Worm (Caenorhabditis elegans): ENCODE data around the gene Y41C4A.11.

DNA sequence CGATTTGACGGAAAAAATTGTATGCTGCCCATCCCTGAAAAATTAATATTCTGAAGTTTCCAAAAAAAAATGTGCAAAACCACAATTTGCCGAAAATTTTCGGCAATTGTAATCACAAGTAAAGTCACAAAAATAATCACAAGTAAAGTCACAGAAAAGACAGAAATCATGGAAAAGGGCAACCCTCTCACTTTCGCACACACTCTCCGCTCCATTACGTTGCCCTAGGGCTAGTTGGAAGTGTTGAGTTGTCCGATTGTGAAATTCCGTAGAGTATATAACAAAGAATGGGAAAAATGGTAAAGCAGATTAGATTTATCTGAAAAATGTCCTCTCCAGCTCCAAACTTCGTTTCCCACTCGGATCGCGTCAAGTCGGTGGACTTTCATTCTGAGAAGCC is 1.7 kb downstream of the Y41C4A.11 start, which contains the start of gene Y41C4A.32:
- TF ChIP-seq scrt-1 (GFP tag; IDR thresholded peaks at IDR 0.05) (no peak), F13C5.2 (tag; optimal IDR thresholded peaks at IDR 0.05) (no peak), ama-1 (optimal IDR thresholded peaks at IDR 0.05) (no peak), pes-1 (GFP tag; IDR thresholded peaks at IDR 0.05) (no peak), hmg-4 (GFP tag; optimal IDR thresholded peaks at IDR 0.05) (no peak), tbx-37 (GFP tag; conservative IDR thresholded peaks at IDR 0.05) (no peak), ets-7 (tag; optimal IDR thresholded peaks at IDR 0.05) (no peak), flt-1 (GFP tag; IDR thresholded peaks at IDR 0.05) (no peak), ceh-36 (tag; optimal IDR thresholded peaks at IDR 0.05) (no peak), aly-1 (tag; optimal IDR thresholded peaks at IDR 0.05) (no peak), tbx-11 (GFP tag; IDR thresholded peaks at IDR 0.05) (no peak)

Data from whole organism, early embryonic.